Worm (Caenorhabditis elegans) whole organism, late embryonic: Measurements from ENCODE around the gene T05A8.7.
A peak's percentile ranks its signal among the peaks of the same experiment; 100 is the strongest.

ENCODE experiments used
- C38D4.7 ChIP-seq: fragments of 200-800 bp; sonication (Bioruptor generic); optimal IDR thresholded peaks from 2 replicates; lab custom pipeline; 2018; ENCODE audit warnings: mild to moderate bottlenecking, missing genetic modification characterization, moderate library complexity, missing compliant biosample characterization
- F13H6.1 ChIP-seq: sonication (generic microtip); optimal IDR thresholded peaks from 2 replicates; lab custom pipeline; 2016; ENCODE audit warnings: missing genetic modification characterization, missing compliant biosample characterization
- K02D7.2 ChIP-seq: sonication (generic microtip); optimal IDR thresholded peaks from 2 replicates; lab custom pipeline; 2017; ENCODE audit warnings: mild to moderate bottlenecking, missing genetic modification characterization, missing compliant biosample characterization
- ahr-1 ChIP-seq: sonication (generic microtip); optimal IDR thresholded peaks from 2 replicates; lab custom pipeline; 2016; ENCODE audit warnings: missing genetic modification characterization, missing compliant biosample characterization
- ceh-14 ChIP-seq: sonication (generic microtip); optimal IDR thresholded peaks from 2 replicates; lab custom pipeline; 2016; ENCODE audit warnings: missing genotype, missing genetic modification characterization, missing compliant biosample characterization
- ceh-19 ChIP-seq: fragments of 200-800 bp; sonication (Bioruptor generic); optimal IDR thresholded peaks from 2 replicates; lab custom pipeline; 2018; ENCODE audit warnings: mild to moderate bottlenecking, missing genetic modification characterization, missing compliant biosample characterization
- ceh-2 ChIP-seq: sonication (generic microtip); optimal IDR thresholded peaks from 2 replicates; lab custom pipeline; 2016; ENCODE audit warnings: missing genotype, missing genetic modification characterization, missing compliant biosample characterization
- ceh-31 ChIP-seq: sonication (generic microtip); optimal IDR thresholded peaks from 2 replicates; lab custom pipeline; 2016; ENCODE audit warnings: missing genetic modification characterization, missing compliant biosample characterization
- ceh-34 ChIP-seq: sonication (generic microtip); optimal IDR thresholded peaks from 2 replicates; lab custom pipeline; 2016; ENCODE audit warnings: mild to moderate bottlenecking, missing genetic modification characterization, missing compliant biosample characterization
- ceh-45 ChIP-seq: fragments of 200-800 bp; sonication (Bioruptor generic); IDR thresholded peaks from 2 replicates; pipeline ENCODE4 v1.3.6; 2022; ENCODE audit warnings: missing genetic modification reagents, missing genetic modification characterization, missing compliant biosample characterization
- ceh-48 ChIP-seq: sonication (generic microtip); optimal IDR thresholded peaks from 2 replicates; lab custom pipeline; 2016; ENCODE audit warnings: missing genetic modification characterization, inconsistent platforms, missing compliant biosample characterization
- ceh-6 ChIP-seq: fragments of 200-800 bp; sonication (Bioruptor generic); optimal IDR thresholded peaks from 2 replicates; lab custom pipeline; 2018; ENCODE audit warnings: mild to moderate bottlenecking, missing genetic modification characterization, missing compliant biosample characterization
- ceh-9 ChIP-seq: sonication (generic microtip); optimal IDR thresholded peaks from 2 replicates; lab custom pipeline; 2016; ENCODE audit warnings: mild to moderate bottlenecking, missing genetic modification characterization, inconsistent platforms, missing compliant biosample characterization
- che-1 ChIP-seq: sonication (generic microtip); optimal IDR thresholded peaks from 2 replicates; lab custom pipeline; 2016; ENCODE audit warnings: mild to moderate bottlenecking, missing genetic modification characterization, missing compliant biosample characterization
- dve-1 ChIP-seq: sonication (generic microtip); optimal IDR thresholded peaks from 2 replicates; lab custom pipeline; 2017; ENCODE audit warnings: antibody characterized with exemption, mild to moderate bottlenecking, missing genetic modification characterization, missing compliant biosample characterization
- elt-2 ChIP-seq: sonication (generic microtip); optimal IDR thresholded peaks from 2 replicates; lab custom pipeline; 2016; ENCODE audit warnings: missing genetic modification reagents, missing genetic modification characterization, missing compliant biosample characterization
- elt-4 ChIP-seq: sonication (generic microtip); optimal IDR thresholded peaks from 2 replicates; lab custom pipeline; 2016; ENCODE audit warnings: missing genetic modification characterization, missing compliant biosample characterization
- eyg-1 ChIP-seq: sonication (generic microtip); optimal IDR thresholded peaks from 2 replicates; lab custom pipeline; 2016; ENCODE audit warnings: missing genotype, missing genetic modification characterization, missing compliant biosample characterization
- fax-1 ChIP-seq: sonication (generic microtip); optimal IDR thresholded peaks from 2 replicates; lab custom pipeline; 2016; ENCODE audit warnings: missing genotype, missing genetic modification characterization, missing compliant biosample characterization
- fkh-10 ChIP-seq: fragments of 150-350 bp; optimal IDR thresholded peaks from 2 replicates; lab custom pipeline; 2014; ENCODE audit warnings: missing biosample characterization, missing genetic modification reagents, missing genetic modification characterization
- hlh-30 ChIP-seq: sonication (generic microtip); optimal IDR thresholded peaks from 2 replicates; lab custom pipeline; 2017; ENCODE audit warnings: antibody characterized with exemption, missing genetic modification characterization, missing compliant biosample characterization; ENCODE audit not compliant: insufficient read depth
- hlh-6 ChIP-seq: sonication (generic microtip); optimal IDR thresholded peaks from 2 replicates; lab custom pipeline; 2016; ENCODE audit warnings: missing genotype, missing genetic modification characterization, missing compliant biosample characterization
- hlh-8 ChIP-seq: sonication (generic microtip); optimal IDR thresholded peaks from 2 replicates; lab custom pipeline; 2016; ENCODE audit warnings: missing genotype, missing genetic modification characterization, missing compliant biosample characterization
- lim-6 ChIP-seq: sonication (generic microtip); optimal IDR thresholded peaks from 2 replicates; lab custom pipeline; 2016; ENCODE audit warnings: missing genetic modification characterization, missing compliant biosample characterization
- madf-2 ChIP-seq: sonication (generic microtip); optimal IDR thresholded peaks from 2 replicates; lab custom pipeline; 2017; ENCODE audit warnings: missing genetic modification characterization, missing compliant biosample characterization
- nhr-11 ChIP-seq: fragments of 150-350 bp; optimal IDR thresholded peaks from 2 replicates; lab custom pipeline; 2014; ENCODE audit warnings: missing biosample characterization, missing genetic modification characterization
- nhr-232 ChIP-seq: sonication (generic microtip); optimal IDR thresholded peaks from 2 replicates; lab custom pipeline; 2016; ENCODE audit warnings: missing genetic modification characterization, missing compliant biosample characterization
- pax-1 ChIP-seq: fragments of 150-350 bp; optimal IDR thresholded peaks from 2 replicates; lab custom pipeline; 2014; ENCODE audit warnings: missing biosample characterization, missing genetic modification characterization
- pqm-1 ChIP-seq: sonication (generic microtip); optimal IDR thresholded peaks from 2 replicates; lab custom pipeline; 2016; ENCODE audit warnings: missing genetic modification characterization, missing compliant biosample characterization
- ref-2 ChIP-seq: sonication (generic microtip); optimal IDR thresholded peaks from 2 replicates; lab custom pipeline; 2016; ENCODE audit warnings: missing genetic modification characterization, missing compliant biosample characterization
- sdc-2 ChIP-seq: sonication (generic microtip); optimal IDR thresholded peaks from 2 replicates; lab custom pipeline; 2016; ENCODE audit warnings: missing genotype, missing genetic modification characterization, missing compliant biosample characterization
- sox-2 ChIP-seq: fragments of 200-800 bp; sonication (Bioruptor generic); IDR thresholded peaks from 2 replicates; pipeline ENCODE4 v1.3.6; 2022; ENCODE audit warnings: missing genetic modification reagents, missing genetic modification characterization, missing compliant biosample characterization
- tbx-7 ChIP-seq: sonication (generic microtip); optimal IDR thresholded peaks from 2 replicates; lab custom pipeline; 2016; ENCODE audit warnings: missing genotype, missing genetic modification characterization, missing compliant biosample characterization
- unc-3 ChIP-seq, 2 experiments: fragments of 200-800 bp in 1 of 2; sonication (Bioruptor generic) in 1 of 2; sonication (generic microtip) in 1 of 2; conservative IDR thresholded peaks in 1 of 2; optimal IDR thresholded peaks in 1 of 2; 2 replicates each; pipeline versions ENCODE4 v1.3.6 to Lab custom; 2016 to 2022; ENCODE audit warnings: missing compliant biosample characterization in 2 of 2, missing genetic modification characterization in 2 of 2, missing genetic modification reagents in 1 of 2
- ztf-16 ChIP-seq: sonication (generic microtip); optimal IDR thresholded peaks from 2 replicates; lab custom pipeline; 2017; ENCODE audit warnings: missing genetic modification characterization, missing compliant biosample characterization

The T05A8.7 gene

DNA sequence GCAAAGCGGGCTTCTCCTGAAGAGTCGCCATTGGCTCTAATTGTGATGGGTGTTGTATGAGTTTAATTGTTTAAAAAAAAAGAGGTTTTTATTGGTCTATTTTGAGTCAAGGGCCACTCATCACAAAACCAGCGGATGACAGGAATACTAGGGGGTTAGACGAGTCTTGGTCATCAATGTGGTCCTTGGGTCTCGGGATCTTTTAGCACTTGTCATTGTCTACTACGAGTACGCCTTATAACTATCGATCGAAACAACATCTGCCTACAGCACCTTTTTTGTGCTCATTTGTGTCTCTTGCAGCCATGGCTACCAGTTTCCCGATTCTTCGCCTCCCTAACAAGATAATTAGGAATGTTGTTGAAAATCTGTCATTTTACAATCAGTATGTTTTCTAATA lies 22.5 kb upstream of the T05A8.7 start, which contains the start of gene fbxb-108:
TSS of gene fbxb-108 (plus strand) at position 301 of the 400 bp plus-strand sequence.
- no peak for TF ChIP-seq tbx-7 (tag; lab: Kevin White, UChicago)
- TF ChIP-seq C38D4.7 (GFP tag; lab: Kevin White, UChicago): no peak
- no peak for TF ChIP-seq elt-4
- no peak for TF ChIP-seq ceh-6 (GFP tag; lab: Kevin White, UChicago)
- TF ChIP-seq ceh-2 (tag; lab: Kevin White, UChicago): no peak
- TF ChIP-seq unc-3 (GFP tag; conservative IDR thresholded peaks at IDR 0.05; lab: Robert Waterston, UW): no peak
- TF ChIP-seq unc-3 (tag; optimal IDR thresholded peaks at IDR 0.05; lab: Kevin White, UChicago): no peak
- no peak for TF ChIP-seq sdc-2
- TF ChIP-seq che-1: no peak
- TF ChIP-seq ceh-9 (tag; lab: Kevin White, UChicago): no peak
- no peak for TF ChIP-seq ceh-45 (GFP tag; lab: Robert Waterston, UW)
- no peak for TF ChIP-seq F13H6.1 (tag; lab: Kevin White, UChicago)
- no peak for TF ChIP-seq ceh-34 (tag; lab: Kevin White, UChicago)
- TF ChIP-seq ahr-1 (tag; lab: Kevin White, UChicago): no peak
- TF ChIP-seq elt-2 (tag; lab: Kevin White, UChicago): no peak
- TF ChIP-seq pax-1 (tag; lab: Kevin White, UChicago): no peak
- TF ChIP-seq ceh-31: no peak
- no peak for TF ChIP-seq ztf-16 (tag; lab: Kevin White, UChicago)
- no peak for TF ChIP-seq ref-2 (tag; lab: Kevin White, UChicago)
- TF ChIP-seq, all 69 proteins: peak for 0

ce11 chrII:2762108-2762507 lies 20.0 kb upstream of the T05A8.7 start, which contains the start of gene fbxb-106:
TSS of gene fbxb-106 (plus strand) at chrII:2762408.
- TF ChIP-seq nhr-232 (tag; lab: Kevin White, UChicago) (no peak), ceh-2 (tag; lab: Kevin White, UChicago) (no peak), elt-2 (tag; lab: Kevin White, UChicago) (no peak)

- peak; percentile 72 for TF ChIP-seq hlh-30 (tag; lab: Kevin White, UChicago)
- TF ChIP-seq ceh-48 (tag; lab: Kevin White, UChicago): peak; percentile 54
- no peak for TF ChIP-seq eyg-1 (tag; lab: Kevin White, UChicago)
Measured at ce11 chrII:2758476-2758875, 16.3 kb upstream of the T05A8.7 start, which contains the start of gene fbxb-107. TSS of gene fbxb-107 (plus strand) at chrII:2758772.

DNA sequence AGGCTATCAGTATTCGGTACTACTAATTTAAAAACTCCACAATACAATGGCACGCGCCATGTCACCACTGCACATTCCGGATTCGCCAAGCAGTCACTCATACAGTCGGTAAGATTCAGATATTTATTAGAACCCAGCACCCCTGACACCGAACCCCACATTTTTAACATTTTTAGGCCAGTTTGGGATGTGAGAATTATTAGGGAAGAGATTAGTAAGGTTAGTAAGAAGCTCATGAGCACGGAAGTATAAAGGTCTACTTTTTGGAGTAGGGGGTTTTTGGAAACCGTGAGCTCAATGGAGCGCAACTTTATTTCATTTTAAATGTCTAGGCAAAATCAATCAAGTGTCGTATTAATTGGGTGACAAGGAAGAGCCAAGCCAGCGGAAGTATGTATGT lies 15.8 kb upstream of the T05A8.7 start, which contains the start of gene F29A7.8:
TSS of gene F29A7.8 (minus strand) at position 101 of the 400 bp plus-strand sequence.
- TF ChIP-seq fkh-10 (no peak), fax-1 (tag; lab: Kevin White, UChicago) (no peak), ztf-16 (tag; lab: Kevin White, UChicago) (no peak), pqm-1 (no peak), eyg-1 (tag; lab: Kevin White, UChicago) (no peak), sox-2 (GFP tag; lab: Robert Waterston, UW) (no peak), hlh-8 (tag; lab: Kevin White, UChicago) (no peak), ceh-6 (GFP tag; lab: Kevin White, UChicago) (no peak), hlh-30 (tag; lab: Kevin White, UChicago) (no peak), che-1 (no peak), nhr-11 (tag; lab: Kevin White, UChicago) (no peak), lim-6 (no peak), ceh-2 (tag; lab: Kevin White, UChicago) (no peak), K02D7.2 (no peak), dve-1 (tag; lab: Kevin White, UChicago) (no peak), ceh-14 (no peak), hlh-6 (tag; lab: Kevin White, UChicago) (no peak), ceh-19 (GFP tag; lab: Kevin White, UChicago) (no peak), madf-2 (no peak)
